Fruit fly (Drosophila melanogaster) S2 (cell line): ENCODE results near the gene Nubp2.

Source experiments
- CG8478 ChIP-seq: fragments of >200 bp; optimal IDR thresholded peaks from 2 replicates; lab custom pipeline; 2018
- CTCF ChIP-seq, 2 experiments: fragments of >200 bp; optimal IDR thresholded peaks; 2 replicates each; lab custom pipeline; 2018

DNA sequence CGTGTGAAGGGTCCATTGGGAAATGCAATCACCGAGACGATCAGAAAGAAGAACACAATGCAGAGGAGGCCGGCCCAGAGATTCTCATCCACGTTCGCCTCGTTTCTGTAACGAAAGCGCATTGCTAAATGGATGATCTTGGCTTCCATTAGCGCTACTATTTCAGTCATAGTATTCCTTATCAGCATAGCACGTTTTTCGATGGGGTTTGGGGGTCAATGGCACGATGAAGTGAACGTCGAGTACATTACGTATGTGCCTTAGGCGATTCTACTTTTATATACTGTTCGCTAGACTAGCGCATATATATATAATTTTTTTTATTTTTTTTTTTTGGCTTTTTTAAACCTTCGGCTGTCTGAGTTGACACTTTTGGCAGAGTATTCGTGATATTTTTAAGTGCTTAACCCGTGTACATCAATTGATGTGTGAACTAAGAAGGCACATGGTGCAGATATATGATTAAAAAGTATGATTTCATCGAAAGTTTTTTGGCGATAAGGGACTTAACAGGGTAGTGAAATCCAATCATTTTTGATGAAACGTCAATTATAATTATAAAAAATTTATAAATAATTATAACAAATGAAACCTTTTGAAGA lies 1.9 kb upstream of the Nubp2 start:
- TF ChIP-seq CG8478 (lab: Kevin White, UChicago) (no peak), CTCF (optimal IDR thresholded peaks at IDR 0.05; lab: Kevin White, UChicago) (no peak)
